Fruit fly (Drosophila melanogaster): Measurements from ENCODE around the gene CG42661.

The CG42661 gene

DNA sequence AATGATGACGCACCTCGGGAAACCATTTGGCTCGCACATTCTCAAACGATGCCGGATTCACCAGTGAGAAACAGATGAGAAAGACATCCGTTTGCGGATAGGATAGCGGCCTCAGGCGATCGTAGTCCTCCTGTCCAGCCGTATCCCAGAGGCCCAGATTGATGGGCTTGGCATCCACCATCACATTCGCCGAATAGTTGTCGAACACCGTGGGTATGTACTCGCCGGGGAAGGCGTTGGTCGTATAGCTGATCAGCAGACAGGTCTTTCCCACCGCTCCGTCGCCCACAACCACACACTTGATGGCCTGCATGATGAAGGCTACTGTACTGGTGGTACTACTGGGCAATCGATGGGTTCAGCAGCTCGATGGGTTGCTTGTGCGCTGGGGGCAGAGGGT, 31.1 kb upstream of the CG42661 start:
- TF ChIP-seq D19B (GFP tag; optimal IDR thresholded peaks at IDR 0.05), result peak; percentile 23
- no peak for TF ChIP-seq trem (tag; optimal IDR thresholded peaks at IDR 0.05)
- peak; percentile 22 for TF ChIP-seq CG8478 (optimal IDR thresholded peaks at IDR 0.05)
- peak; percentile 43; the same call in 1 of the 3 replicates for TF ChIP-seq ci (GFP tag; IDR thresholded peaks at IDR 0.05)
- no peak for TF ChIP-seq sens-2 (GFP tag; IDR thresholded peaks at IDR 0.05)
- peak; percentile 41; the same call in 1 of the 2 replicates for TF ChIP-seq crol (GFP tag; IDR thresholded peaks at IDR 0.05)
- 0 out of 3 replicates have a peak, but pooled peaks have one; percentile 51 for TF ChIP-seq zen2 (GFP tag; IDR thresholded peaks at IDR 0.05; ENCODE audit: partially characterized antibody)
- TF ChIP-seq CG9932 (GFP tag; IDR thresholded peaks at IDR 0.05), result 0 out of 2 replicates have a peak, but pooled peaks have one; percentile 18
- peak; percentile 4 for TF ChIP-seq CG12769 (tag; optimal IDR thresholded peaks at IDR 0.05)
- no peak for TF ChIP-seq CG14710 (tag; optimal IDR thresholded peaks at IDR 0.05)
- peak; percentile 74 for TF ChIP-seq Med (GFP tag)

DNA sequence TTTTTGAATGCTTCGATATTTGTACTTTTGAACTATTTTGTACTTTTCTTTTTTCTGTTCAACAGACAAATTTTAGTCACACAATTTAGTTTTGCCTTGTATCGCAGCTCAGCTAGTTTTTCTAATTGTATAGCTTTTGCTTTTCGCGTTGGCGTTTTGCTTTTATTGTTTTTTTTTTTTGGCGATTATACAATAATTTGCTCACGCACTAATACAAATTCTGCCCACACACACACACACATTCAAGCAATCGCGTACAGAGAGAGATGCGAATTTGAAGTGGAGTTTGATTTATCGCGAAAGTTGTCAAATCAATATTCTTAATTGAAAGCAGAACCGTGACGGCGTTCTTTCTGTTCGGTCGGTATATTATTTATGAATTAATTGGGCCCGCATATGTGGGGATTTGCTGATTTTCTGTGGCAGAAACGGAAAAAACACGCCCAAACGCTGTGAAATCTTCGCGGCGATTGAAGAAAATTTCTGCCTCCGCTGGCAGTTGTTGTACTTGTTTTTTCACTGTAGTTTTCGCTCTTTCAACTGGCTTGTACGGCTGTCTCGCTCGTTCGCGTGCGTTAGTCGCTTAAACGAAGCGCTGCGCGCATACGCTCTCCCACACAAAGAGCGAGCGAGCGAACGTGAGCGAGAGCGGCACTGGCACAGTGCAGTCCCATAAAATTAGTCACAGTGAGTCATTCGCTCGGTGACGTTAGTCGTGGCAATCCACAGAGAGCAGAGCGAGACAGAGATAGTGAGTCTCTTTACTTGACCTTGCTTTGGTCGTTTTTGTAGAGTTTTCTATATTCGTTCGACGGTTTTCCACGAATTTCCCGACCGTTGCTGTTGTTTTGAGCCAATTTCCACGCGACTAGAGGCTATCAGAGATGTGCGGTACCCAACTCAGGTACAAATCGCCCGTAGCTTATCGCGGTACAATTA, 30.3 kb upstream of the CG42661 start, which contains the start of gene Rac2:
Gene Rac2, minus strand, starts transcription at position 476 of the 939 bp plus-strand sequence.
- TF ChIP-seq Elba2 (GFP tag; optimal IDR thresholded peaks at IDR 0.05) (no peak), CG13624 (GFP tag; optimal IDR thresholded peaks at IDR 0.05) (no peak), tio (GFP tag; optimal IDR thresholded peaks at IDR 0.05) (no peak), CG10321 (GFP tag; IDR thresholded peaks at IDR 0.05) (peak; percentile 96), fd64A (GFP tag; optimal IDR thresholded peaks at IDR 0.05) (no peak), CG12219 (GFP tag; optimal IDR thresholded peaks at IDR 0.05) (no peak), CG7928 (GFP tag; optimal IDR thresholded peaks at IDR 0.05) (no peak), usp (GFP tag; optimal IDR thresholded peaks at IDR 0.05) (no peak), CG16779 (GFP tag; IDR thresholded peaks at IDR 0.05) (no peak), unc-4 (GFP tag; IDR thresholded peaks at IDR 0.05; ENCODE audit: partially characterized antibody) (no peak; the same call in 1 of the 2 replicates), slp2 (GFP tag; optimal IDR thresholded peaks at IDR 0.05) (no peak), CG31441 (GFP tag; IDR thresholded peaks at IDR 0.05) (peak; percentile 16; the same call in 1 of the 2 replicates), CG8924 (tag; optimal IDR thresholded peaks at IDR 0.05) (peak; percentile 13), D19A (tag; optimal IDR thresholded peaks at IDR 0.05) (peak; percentile 89), Dfd (GFP tag; optimal IDR thresholded peaks at IDR 0.05) (no peak), CG8281 (tag; optimal IDR thresholded peaks at IDR 0.05) (no peak), lola (GFP tag; optimal IDR thresholded peaks at IDR 0.05) (no peak), pros (GFP tag; optimal IDR thresholded peaks at IDR 0.05) (peak; percentile 58), CG14965 (GFP tag; optimal IDR thresholded peaks at IDR 0.05; ENCODE audit: borderline replicate concordance) (no peak), Nf-YC (tag; optimal IDR thresholded peaks at IDR 0.05) (peak; percentile 44), YL-1 (GFP tag; optimal IDR thresholded peaks at IDR 0.05) (peak; percentile 60), CG12769 (tag; optimal IDR thresholded peaks at IDR 0.05) (peak; percentile 52), NFAT (GFP tag; IDR thresholded peaks at IDR 0.05) (no peak), Hr3 (GFP tag; optimal IDR thresholded peaks at IDR 0.05) (no peak), trem (tag; optimal IDR thresholded peaks at IDR 0.05) (peak; percentile 24), CG10959 (GFP tag; IDR thresholded peaks at IDR 0.05) (no peak), CG9797 (GFP tag; optimal IDR thresholded peaks at IDR 0.05) (no peak), Hsf (GFP tag; optimal IDR thresholded peaks at IDR 0.05) (peak; percentile 22), ara (GFP tag; IDR thresholded peaks at IDR 0.05) (0 out of 2 replicates have a peak, but pooled peaks have one; percentile 20), bowl (GFP tag; IDR thresholded peaks at IDR 0.05) (no peak), CG10979 (tag; optimal IDR thresholded peaks at IDR 0.05) (peak; percentile 22), Ada2b (GFP tag; IDR thresholded peaks at IDR 0.05) (no peak), CG11456 (GFP tag; IDR thresholded peaks at IDR 0.05) (no peak), luna (GFP tag; optimal IDR thresholded peaks at IDR 0.05) (no peak), sug (tag; optimal IDR thresholded peaks at IDR 0.05) (peak; percentile 54), CG12236 (GFP tag; optimal IDR thresholded peaks at IDR 0.05) (no peak), sima (GFP tag; optimal IDR thresholded peaks at IDR 0.05) (no peak), NK7.1 (GFP tag; optimal IDR thresholded peaks at IDR 0.05) (no peak), Hmr (GFP tag; optimal IDR thresholded peaks at IDR 0.05) (no peak)

Measured in whole organism, embryonic.